Fruit fly (Drosophila melanogaster): ENCODE measurements around the gene Dpm1.

Gene Dpm1

dm6 chr2L:19528308-19528707 is 2.1 kb upstream of the Dpm1 start:
- TF ChIP-seq CG32264 (GFP tag; optimal IDR thresholded peaks at IDR 0.05): peak; percentile 53
- peak; percentile 30 for TF ChIP-seq dmrt93B (GFP tag; optimal IDR thresholded peaks at IDR 0.05)
- TF ChIP-seq N (GFP tag; optimal IDR thresholded peaks at IDR 0.05): no peak
- TF ChIP-seq Abd-B (GFP tag; optimal IDR thresholded peaks at IDR 0.05): no peak
- TF ChIP-seq tai (GFP tag; optimal IDR thresholded peaks at IDR 0.05): no peak
- TF ChIP-seq sage (GFP tag; optimal IDR thresholded peaks at IDR 0.05): no peak
- no peak for TF ChIP-seq lola (GFP tag; optimal IDR thresholded peaks at IDR 0.05)
- TF ChIP-seq Jra (GFP tag; optimal IDR thresholded peaks at IDR 0.05): no peak
- TF ChIP-seq fru (GFP tag; optimal IDR thresholded peaks at IDR 0.05): peak; percentile 98
- no peak for TF ChIP-seq CrebA (GFP tag; optimal IDR thresholded peaks at IDR 0.05; ENCODE audit: borderline replicate concordance)
- no peak for TF ChIP-seq Hnf4 (GFP tag; optimal IDR thresholded peaks at IDR 0.05)
- no peak for TF ChIP-seq Hr78 (GFP tag; optimal IDR thresholded peaks at IDR 0.05)
- no peak for TF ChIP-seq jim (GFP tag; optimal IDR thresholded peaks at IDR 0.05)
- TF ChIP-seq Mio (GFP tag; optimal IDR thresholded peaks at IDR 0.05): peak; percentile 46
- TF ChIP-seq dsf (GFP tag; optimal IDR thresholded peaks at IDR 0.05; ENCODE audit: borderline replicate concordance): peak; percentile 25
- peak; percentile 95 for TF ChIP-seq h (GFP tag; optimal IDR thresholded peaks at IDR 0.05)
- peak; percentile 76 for TF ChIP-seq HLH106 (tag; optimal IDR thresholded peaks at IDR 0.05)
- no peak for TF ChIP-seq Myc (optimal IDR thresholded peaks at IDR 0.05)
- TF ChIP-seq psq (GFP tag; optimal IDR thresholded peaks at IDR 0.05): peak; percentile 90
- no peak for TF ChIP-seq GATAd (GFP tag; optimal IDR thresholded peaks at IDR 0.05)
- TF ChIP-seq woc (GFP tag; optimal IDR thresholded peaks at IDR 0.05): peak; percentile 45
- no peak for TF ChIP-seq dl (GFP tag; optimal IDR thresholded peaks at IDR 0.05; ENCODE audit: insufficient read depth in 1 of 2, partially characterized antibody in 2 of 2)
- TF ChIP-seq OdsH (GFP tag; optimal IDR thresholded peaks at IDR 0.05): peak; percentile 94
- TF ChIP-seq Rel (GFP tag; optimal IDR thresholded peaks at IDR 0.05): peak; percentile 80
- no peak for TF ChIP-seq Rel (tag; optimal IDR thresholded peaks at IDR 0.05)
- no peak for TF ChIP-seq Vsx2 (GFP tag; optimal IDR thresholded peaks at IDR 0.05; ENCODE audit: partially characterized antibody)
- peak; percentile 95 for TF ChIP-seq sv (GFP tag; optimal IDR thresholded peaks at IDR 0.05)
- TF ChIP-seq Hr83 (GFP tag; optimal IDR thresholded peaks at IDR 0.05; ENCODE audit: poor library complexity, severe bottlenecking): peak; percentile 21
- TF ChIP-seq rgr (GFP tag; optimal IDR thresholded peaks at IDR 0.05): peak; percentile 94
- no peak for TF ChIP-seq CG9705 (GFP tag; optimal IDR thresholded peaks at IDR 0.05)
- TF ChIP-seq foxo (GFP tag; optimal IDR thresholded peaks at IDR 0.05): peak; percentile 77 to 98
- TF ChIP-seq usp (GFP tag; optimal IDR thresholded peaks at IDR 0.05): no peak
- TF ChIP-seq Sp1 (GFP tag; optimal IDR thresholded peaks at IDR 0.05): peak; percentile 96
- TF ChIP-seq Dif (GFP tag; optimal IDR thresholded peaks at IDR 0.05; ENCODE audit: partially characterized antibody): no peak
- peak; percentile 96 for TF ChIP-seq ey (GFP tag; optimal IDR thresholded peaks at IDR 0.05)
- TF ChIP-seq brk (GFP tag; optimal IDR thresholded peaks at IDR 0.05): no peak
- TF ChIP-seq br (GFP tag; optimal IDR thresholded peaks at IDR 0.05): peak; percentile 93

- no peak for TF ChIP-seq usp (GFP tag; optimal IDR thresholded peaks at IDR 0.05)
- TF ChIP-seq GATAd (GFP tag; optimal IDR thresholded peaks at IDR 0.05): no peak
- no peak for TF ChIP-seq N (GFP tag; optimal IDR thresholded peaks at IDR 0.05)
- no peak for TF ChIP-seq Abd-B (GFP tag; optimal IDR thresholded peaks at IDR 0.05)
- no peak for TF ChIP-seq sv (GFP tag; optimal IDR thresholded peaks at IDR 0.05)
- no peak for TF ChIP-seq Mio (GFP tag; optimal IDR thresholded peaks at IDR 0.05)
- no peak for TF ChIP-seq rgr (GFP tag; optimal IDR thresholded peaks at IDR 0.05)
- TF ChIP-seq Jra (GFP tag; optimal IDR thresholded peaks at IDR 0.05): no peak
- TF ChIP-seq dl (GFP tag; optimal IDR thresholded peaks at IDR 0.05; ENCODE audit: insufficient read depth in 1 of 2, partially characterized antibody in 2 of 2): no peak
- no peak for TF ChIP-seq pan (optimal IDR thresholded peaks at IDR 0.05)
- TF ChIP-seq CG9705 (GFP tag; optimal IDR thresholded peaks at IDR 0.05): no peak
- TF ChIP-seq ey (GFP tag; optimal IDR thresholded peaks at IDR 0.05): no peak
- no peak for TF ChIP-seq woc (GFP tag; optimal IDR thresholded peaks at IDR 0.05)
- TF ChIP-seq CG32264 (GFP tag; optimal IDR thresholded peaks at IDR 0.05): no peak
- TF ChIP-seq HLH106 (tag; optimal IDR thresholded peaks at IDR 0.05): no peak
- no peak for TF ChIP-seq Hr78 (GFP tag; optimal IDR thresholded peaks at IDR 0.05)
- no peak for TF ChIP-seq brk (GFP tag; optimal IDR thresholded peaks at IDR 0.05)
- no peak for TF ChIP-seq Dfd (GFP tag; optimal IDR thresholded peaks at IDR 0.05)
- TF ChIP-seq foxo (GFP tag; optimal IDR thresholded peaks at IDR 0.05): no peak
- no peak for TF ChIP-seq dsf (GFP tag; optimal IDR thresholded peaks at IDR 0.05; ENCODE audit: borderline replicate concordance)
Measured at dm6 chr2L:19526844-19527243, 676 bp upstream of the Dpm1 start.

Measured in whole organism, wandering third instar larva.